Worm (Caenorhabditis elegans) whole organism, dauer: ENCODE data around the gene Y75B7AR.1.

Experiments used
- unc-62 ChIP-seq: sonication (generic microtip); optimal IDR thresholded peaks from 2 replicates; lab custom pipeline; 2017; ENCODE audit warnings: missing biosample characterization, missing genetic modification reagents, missing genetic modification characterization

The Y75B7AR.1 gene

ce11 chrV:1342712-1343111 lies 50.1 kb downstream of the Y75B7AR.1 start:
- no peak for TF ChIP-seq unc-62 (GFP tag; lab: Kevin White, UChicago)

- TF ChIP-seq unc-62 (GFP tag; lab: Kevin White, UChicago), result no peak
Measured at ce11 chrV:1341276-1342050, 51.3 kb downstream of the Y75B7AR.1 start.
